In genomic region chr3L:16590860-16591259, dm6 we compare ENCODE assay signal across 2 fruit fly cellular contexts.
TF ChIP-seq lines count a peak whose summit lies in the region.

tra (minus strand) TSS chr3L:16591050.

- TF ChIP-seq CTCF in whole organism, embryonic (GFP tag; optimal IDR thresholded peaks at IDR 0.05; lab: Kevin White, UChicago): peak; percentile 12

TF ChIP-seq in whole organism, embryonic, 481 proteins besides CTCF, POLR2A, EP300 and RAD21 (continues in another document):
- TF ChIP-seq CG3995 (GFP tag; optimal IDR thresholded peaks at IDR 0.05; lab: Kevin White, UChicago) (peak; percentile 70), sens (GFP tag; lab: Kevin White, UChicago) (peak; percentile 72), Ets97D (GFP tag; optimal IDR thresholded peaks at IDR 0.05; lab: Kevin White, UChicago) (peak; percentile 33), Elba2 (GFP tag; optimal IDR thresholded peaks at IDR 0.05; lab: Kevin White, UChicago) (peak; percentile 73), Dll (GFP tag; IDR thresholded peaks at IDR 0.05; lab: Robert Waterston, UW; ENCODE audit: partially characterized antibody) (peak; percentile 72; the same call in 3 of the 4 replicates), ato (GFP tag; IDR thresholded peaks at IDR 0.05; lab: Robert Waterston, UW; ENCODE audit: partially characterized antibody) (peak; percentile 15; the same call in 1 of the 2 replicates), pzg (GFP tag; optimal IDR thresholded peaks at IDR 0.05; lab: Kevin White, UChicago) (peak; percentile 58), CG16813 (GFP tag; IDR thresholded peaks at IDR 0.05; lab: Robert Waterston, UW; ENCODE audit: partially characterized antibody) (peak; percentile 61), CG34224 (GFP tag; IDR thresholded peaks at IDR 0.05; lab: Robert Waterston, UW; ENCODE audit: partially characterized antibody) (peak; percentile 36; the same call in 1 of the 3 replicates), Opbp (GFP tag; IDR thresholded peaks at IDR 0.05; lab: Robert Waterston, UW; ENCODE audit: partially characterized antibody) (peak; percentile 83), knrl (GFP tag; IDR thresholded peaks at IDR 0.05; lab: Robert Waterston, UW; ENCODE audit: partially characterized antibody) (peak; percentile 57; the same call in 2 of the 3 replicates), CG2712 (tag; optimal IDR thresholded peaks at IDR 0.05; lab: Kevin White, UChicago) (peak; percentile 27), CG30020 (tag; optimal IDR thresholded peaks at IDR 0.05; lab: Kevin White, UChicago) (peak; percentile 7), HmgZ (tag; optimal IDR thresholded peaks at IDR 0.05; lab: Kevin White, UChicago) (peak; percentile 11), CG6791 (GFP tag; IDR thresholded peaks at IDR 0.05; lab: Robert Waterston, UW; ENCODE audit: partially characterized antibody) (peak; percentile 70), CG17612 (GFP tag; IDR thresholded peaks at IDR 0.05; lab: Robert Waterston, UW) (no peak), Asciz (GFP tag; optimal IDR thresholded peaks at IDR 0.05; lab: Kevin White, UChicago) (no peak), bbx (GFP tag; IDR thresholded peaks at IDR 0.05; lab: Robert Waterston, UW; ENCODE audit: partially characterized antibody) (peak; percentile 66), CG2889 (GFP tag; IDR thresholded peaks at IDR 0.05; lab: Robert Waterston, UW) (no peak), CG1603 (tag; optimal IDR thresholded peaks at IDR 0.05; lab: Kevin White, UChicago) (peak; percentile 71), BEAF-32 (GFP tag; optimal IDR thresholded peaks at IDR 0.05; lab: Kevin White, UChicago) (peak; percentile 75), CG2116 (GFP tag; optimal IDR thresholded peaks at IDR 0.05; lab: Kevin White, UChicago) (peak; percentile 60), stwl (tag; optimal IDR thresholded peaks at IDR 0.05; lab: Kevin White, UChicago) (peak; percentile 64), PHDP (tag; optimal IDR thresholded peaks at IDR 0.05; lab: Kevin White, UChicago) (no peak), tna (GFP tag; IDR thresholded peaks at IDR 0.05; lab: Robert Waterston, UW; ENCODE audit: partially characterized antibody) (peak; percentile 50; the same call in 1 of the 2 replicates), CG14860 (GFP tag; IDR thresholded peaks at IDR 0.05; lab: Robert Waterston, UW; ENCODE audit: partially characterized antibody) (0 out of 3 replicates have a peak, but pooled peaks have one; percentile 13), Sry-δ (GFP tag; optimal IDR thresholded peaks at IDR 0.05; lab: Kevin White, UChicago) (peak; percentile 67), Scr (GFP tag; IDR thresholded peaks at IDR 0.05; lab: Robert Waterston, UW; ENCODE audit: partially characterized antibody) (peak; percentile 70), zen (tag; optimal IDR thresholded peaks at IDR 0.05; lab: Kevin White, UChicago) (peak; percentile 27), Sin3A (optimal IDR thresholded peaks at IDR 0.05; lab: Kevin White, UChicago) (peak; percentile 42), MESR4 (GFP tag; optimal IDR thresholded peaks at IDR 0.05; lab: Kevin White, UChicago) (peak; percentile 82), CG17186 (GFP tag; optimal IDR thresholded peaks at IDR 0.05; lab: Kevin White, UChicago) (peak; percentile 31), dati (GFP tag; IDR thresholded peaks at IDR 0.05; lab: Robert Waterston, UW) (no peak), CG14710 (tag; optimal IDR thresholded peaks at IDR 0.05; lab: Kevin White, UChicago) (peak; percentile 66), amos (GFP tag; IDR thresholded peaks at IDR 0.05; lab: Robert Waterston, UW; ENCODE audit: partially characterized antibody) (peak; percentile 61), cato (GFP tag; optimal IDR thresholded peaks at IDR 0.05; lab: Kevin White, UChicago; ENCODE audit: borderline replicate concordance) (no peak), Med (GFP tag; lab: Kevin White, UChicago) (no peak), gfzf (GFP tag; optimal IDR thresholded peaks at IDR 0.05; lab: Kevin White, UChicago) (peak; percentile 82), CG18599 (GFP tag; optimal IDR thresholded peaks at IDR 0.05; lab: Kevin White, UChicago) (no peak), Stat92E (GFP tag; optimal IDR thresholded peaks at IDR 0.05; lab: Kevin White, UChicago) (peak in 1 of 3 experiments; percentile 47), Myb (GFP tag; optimal IDR thresholded peaks at IDR 0.05; lab: Kevin White, UChicago) (peak; percentile 96)

TF ChIP-seq in whole organism, prepupa, 60 proteins besides CTCF, POLR2A, EP300 and RAD21:
- TF ChIP-seq CG7368 (GFP tag; optimal IDR thresholded peaks at IDR 0.05; lab: Kevin White, UChicago): no peak
- no peak for TF ChIP-seq cyc (GFP tag; optimal IDR thresholded peaks at IDR 0.05; lab: Kevin White, UChicago)
- no peak for TF ChIP-seq Hr4 (GFP tag; optimal IDR thresholded peaks at IDR 0.05; lab: Kevin White, UChicago)
- TF ChIP-seq Eip78C (GFP tag; lab: Kevin White, UChicago): peak; percentile 69
TF ChIP-seq in whole organism, prepupa: peak in this region for 1.
